Fruit fly (Drosophila melanogaster): ENCODE data around the gene CG9632.
A peak's percentile ranks its signal among the peaks of the same experiment; 100 is the strongest.

CG9632 gene

dm6 chr3R:15832525-15832924 is 27.5 kb upstream of the CG9632 start, which contains the start of gene rec (continued):
- TF ChIP-seq vnd (GFP tag; IDR thresholded peaks at IDR 0.05; ENCODE audit: partially characterized antibody) (0 out of 3 replicates have a peak, but pooled peaks have one; percentile 31), CG13287 (GFP tag; IDR thresholded peaks at IDR 0.05; ENCODE audit: partially characterized antibody) (peak; percentile 74), jumu (GFP tag; optimal IDR thresholded peaks at IDR 0.05) (no peak), amos (GFP tag; IDR thresholded peaks at IDR 0.05; ENCODE audit: partially characterized antibody) (peak; percentile 43), abd-A (tag; optimal IDR thresholded peaks at IDR 0.05) (no peak), E2f2 (GFP tag; IDR thresholded peaks at IDR 0.05) (peak; percentile 70), tin (GFP tag; optimal IDR thresholded peaks at IDR 0.05) (no peak), Dref (GFP tag; IDR thresholded peaks at IDR 0.05) (peak; percentile 52), MBD-R2 (GFP tag; IDR thresholded peaks at IDR 0.05) (peak; percentile 33), unc-4 (GFP tag; IDR thresholded peaks at IDR 0.05; ENCODE audit: partially characterized antibody) (peak; percentile 63), Rfx (GFP tag; IDR thresholded peaks at IDR 0.05) (no peak), sens (GFP tag) (peak; percentile 17), CG10274 (GFP tag; optimal IDR thresholded peaks at IDR 0.05) (no peak), Scr (GFP tag; IDR thresholded peaks at IDR 0.05; ENCODE audit: partially characterized antibody) (peak; percentile 64), tap (tag; optimal IDR thresholded peaks at IDR 0.05) (no peak), inv (GFP tag; IDR thresholded peaks at IDR 0.05; ENCODE audit: partially characterized antibody) (0 out of 2 replicates have a peak, but pooled peaks have one; percentile 7), CG18476 (GFP tag; optimal IDR thresholded peaks at IDR 0.05) (no peak), CG8089 (GFP tag; optimal IDR thresholded peaks at IDR 0.05) (no peak), Opbp (GFP tag; IDR thresholded peaks at IDR 0.05; ENCODE audit: partially characterized antibody) (no peak), CG2116 (GFP tag; optimal IDR thresholded peaks at IDR 0.05) (peak; percentile 26)

- TF ChIP-seq CG12744 (GFP tag; optimal IDR thresholded peaks at IDR 0.05) (no peak), CG18011 (GFP tag; optimal IDR thresholded peaks at IDR 0.05) (no peak), ham (GFP tag; IDR thresholded peaks at IDR 0.05) (no peak), aop (GFP tag; IDR thresholded peaks at IDR 0.05) (no peak), CG10431 (GFP tag; optimal IDR thresholded peaks at IDR 0.05) (no peak), CG7839 (tag; optimal IDR thresholded peaks at IDR 0.05) (no peak), ssp (GFP tag; IDR thresholded peaks at IDR 0.05) (no peak), CG14667 (GFP tag; IDR thresholded peaks at IDR 0.05) (no peak), dmrt99B (tag; optimal IDR thresholded peaks at IDR 0.05) (no peak), eyg (GFP tag; optimal IDR thresholded peaks at IDR 0.05) (no peak), klu (GFP tag; IDR thresholded peaks at IDR 0.05) (no peak), PHDP (tag; optimal IDR thresholded peaks at IDR 0.05) (no peak), mam (GFP tag; optimal IDR thresholded peaks at IDR 0.05) (no peak), CG11504 (tag; optimal IDR thresholded peaks at IDR 0.05) (no peak), CG3838 (GFP tag; optimal IDR thresholded peaks at IDR 0.05) (no peak), Bgb (GFP tag; IDR thresholded peaks at IDR 0.05; ENCODE audit: partially characterized antibody) (no peak), disco-r (GFP tag; optimal IDR thresholded peaks at IDR 0.05) (no peak), Antp (GFP tag; optimal IDR thresholded peaks at IDR 0.05) (no peak)
Measured at dm6 chr3R:15833332-15833731, 26.7 kb upstream of the CG9632 start, which contains the start of gene CG43318. TSS of gene CG43318 (minus strand) at chr3R:15833432.

dm6 chr3R:15834375-15835031 is 25.5 kb upstream of the CG9632 start, which contains the start of the genes CG43317 and Arpc3A:
TSS of gene CG43317 (minus strand) at chr3R:15834425.
TSS of gene Arpc3A (plus strand) at chr3R:15834648.
- TF ChIP-seq Rfx (GFP tag; IDR thresholded peaks at IDR 0.05) (no peak), CG18599 (GFP tag; optimal IDR thresholded peaks at IDR 0.05) (no peak), BEAF-32 (GFP tag; optimal IDR thresholded peaks at IDR 0.05) (peak; percentile 46), Myb (GFP tag; optimal IDR thresholded peaks at IDR 0.05) (peak; percentile 29), fu2 (GFP tag; optimal IDR thresholded peaks at IDR 0.05) (no peak), Jarid2 (GFP tag; optimal IDR thresholded peaks at IDR 0.05) (no peak), CG10267 (tag; optimal IDR thresholded peaks at IDR 0.05) (peak; percentile 33), caup (GFP tag; optimal IDR thresholded peaks at IDR 0.05; ENCODE audit: severe bottlenecking) (no peak), vnd (GFP tag; IDR thresholded peaks at IDR 0.05; ENCODE audit: partially characterized antibody) (no peak), CG30020 (tag; optimal IDR thresholded peaks at IDR 0.05) (peak; percentile 11), MESR4 (GFP tag; optimal IDR thresholded peaks at IDR 0.05) (peak; percentile 48), MTF-1 (GFP tag; optimal IDR thresholded peaks at IDR 0.05; ENCODE audit: borderline replicate concordance) (no peak)

All from whole organism, embryonic.